Fruit fly (Drosophila melanogaster) whole organism, pupa: ENCODE measurements around the gene scpr-A.

Experiments used
- CG10348 ChIP-seq: fragments of 200-800 bp; sonication (Bioruptor generic); IDR thresholded peaks from 2 replicates; pipeline ENCODE4 v1.3.6; 2022; ENCODE audit warnings: missing biosample characterization, missing genetic modification characterization
- CG12605 ChIP-seq: fragments of 200-800 bp; sonication (Bioruptor generic); IDR thresholded peaks from 2 replicates; pipeline ENCODE4 v1.3.6; 2022; ENCODE audit warnings: missing biosample characterization, missing genetic modification characterization
- CG13204 ChIP-seq: fragments of 200-800 bp; sonication (Bioruptor generic); optimal IDR thresholded peaks from 2 replicates; lab custom pipeline; 2018; ENCODE audit warnings: missing biosample characterization, mild to moderate bottlenecking, missing genetic modification characterization, moderate library complexity
- CG14655 ChIP-seq: fragments of 200-800 bp; sonication (Bioruptor generic); optimal IDR thresholded peaks from 3 replicates; lab custom pipeline; 2017; ENCODE audit warnings: mild to moderate bottlenecking, missing biosample characterization, missing genetic modification reagents, missing genetic modification characterization
- CG15710 ChIP-seq: fragments of 200-800 bp; sonication (Bioruptor generic); optimal IDR thresholded peaks from 2 replicates; lab custom pipeline; 2018; ENCODE audit warnings: missing biosample characterization, mild to moderate bottlenecking, missing genetic modification characterization, moderate library complexity
- CG17806 ChIP-seq: fragments of 200-800 bp; sonication (Bioruptor generic); optimal IDR thresholded peaks from 2 replicates; lab custom pipeline; 2018; ENCODE audit warnings: missing biosample characterization, mild to moderate bottlenecking, missing genetic modification characterization, moderate library complexity
- CG32121 ChIP-seq: fragments of 200-800 bp; sonication (Bioruptor generic); IDR thresholded peaks from 2 replicates; pipeline ENCODE4 v1.3.6; 2022; ENCODE audit warnings: missing biosample characterization, missing genetic modification characterization
- CG34367 ChIP-seq: fragments of 200-800 bp; sonication (Bioruptor generic); optimal IDR thresholded peaks from 2 replicates; lab custom pipeline; 2018; ENCODE audit warnings: missing biosample characterization, mild to moderate bottlenecking, missing genetic modification characterization
- CG4496 ChIP-seq: fragments of 200-800 bp; sonication (Bioruptor generic); IDR thresholded peaks from 3 replicates; pipeline ENCODE4 v1.3.6; 2022; ENCODE audit warnings: missing biosample characterization, missing genetic modification characterization
- CG8159 ChIP-seq: fragments of 200-800 bp; sonication (Bioruptor generic); optimal IDR thresholded peaks from 3 replicates; lab custom pipeline; 2018; ENCODE audit warnings: missing biosample characterization, mild to moderate bottlenecking, missing genetic modification characterization, moderate library complexity
- CG8301 ChIP-seq: fragments of 200-800 bp; sonication (Bioruptor generic); optimal IDR thresholded peaks from 2 replicates; lab custom pipeline; 2018; ENCODE audit warnings: missing biosample characterization, mild to moderate bottlenecking, missing genetic modification characterization
- CG9948 ChIP-seq: fragments of 200-800 bp; sonication (Bioruptor generic); optimal IDR thresholded peaks from 2 replicates; lab custom pipeline; 2018; ENCODE audit warnings: missing biosample characterization, mild to moderate bottlenecking, missing genetic modification characterization, moderate library complexity
- D1 ChIP-seq: fragments of 200-800 bp; sonication (Bioruptor generic); optimal IDR thresholded peaks from 2 replicates; lab custom pipeline; 2018; ENCODE audit warnings: missing biosample characterization, mild to moderate bottlenecking, missing genetic modification characterization, moderate library complexity
- EcR ChIP-seq: fragments of 200-800 bp; sonication (Bioruptor generic); optimal IDR thresholded peaks from 3 replicates; lab custom pipeline; 2019; ENCODE audit warnings: missing biosample characterization, missing genetic modification characterization, mild to moderate bottlenecking, moderate library complexity, missing genetic modification reagents
- Ets98B ChIP-seq: fragments of 200-800 bp; sonication (Bioruptor generic); IDR thresholded peaks from 2 replicates; pipeline ENCODE4 v1.3.6; 2022; ENCODE audit warnings: missing biosample characterization, missing genetic modification characterization
- Pif1A ChIP-seq: fragments of 200-800 bp; sonication (Bioruptor generic); optimal IDR thresholded peaks from 3 replicates; lab custom pipeline; 2016; ENCODE audit warnings: missing biosample characterization, missing genetic modification characterization
- Pif1B ChIP-seq: fragments of 200-800 bp; sonication (Bioruptor generic); optimal IDR thresholded peaks from 3 replicates; lab custom pipeline; 2016; ENCODE audit warnings: missing biosample characterization, missing genetic modification characterization
- Snoo ChIP-seq: fragments of 200-800 bp; sonication (Bioruptor generic); optimal IDR thresholded peaks from 3 replicates; lab custom pipeline; 2017; ENCODE audit warnings: missing biosample characterization, mild to moderate bottlenecking, missing genetic modification characterization, inconsistent platforms
- fd96Ca ChIP-seq: fragments of 200-800 bp; sonication (Bioruptor generic); IDR thresholded peaks from 3 replicates; pipeline ENCODE4 v1.3.6; 2022; ENCODE audit warnings: missing biosample characterization, missing genetic modification characterization
- gl ChIP-seq: fragments of 200-800 bp; sonication (Bioruptor generic); optimal IDR thresholded peaks from 2 replicates; lab custom pipeline; 2018; ENCODE audit warnings: missing biosample characterization, mild to moderate bottlenecking, missing genetic modification characterization
- rn ChIP-seq: fragments of 200-800 bp; sonication (Bioruptor generic); IDR thresholded peaks from 2 replicates; pipeline ENCODE4 v1.3.6; 2022; ENCODE audit warnings: missing biosample characterization, missing genetic modification characterization

scpr-A gene

DNA sequence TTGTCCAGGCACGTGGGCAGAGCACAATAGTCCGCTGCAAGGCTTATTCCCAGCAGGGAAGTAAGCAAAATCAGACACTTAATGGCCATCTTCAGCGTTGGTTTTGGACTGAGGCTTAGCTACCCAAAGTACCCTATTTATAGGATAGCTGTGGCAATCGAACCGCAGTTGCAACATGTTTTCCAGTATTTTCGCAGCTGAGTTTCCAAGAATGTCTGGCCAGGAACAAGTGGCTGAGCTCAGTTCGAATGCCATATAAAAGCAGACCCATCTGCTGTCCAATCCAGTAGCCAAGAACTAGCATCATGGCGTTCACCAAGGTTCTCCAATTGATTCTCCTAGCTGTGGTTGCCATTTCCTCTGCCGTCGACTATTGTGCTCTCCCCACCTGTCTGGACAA is at the start of gene scpr-A, which contains the start of gene scpr-B:
Gene scpr-A, plus strand, starts transcription at position 293 of the 400 bp plus-strand sequence.
Gene scpr-B, minus strand, starts transcription at position 101 of the 400 bp plus-strand sequence.
- TF ChIP-seq fd96Ca (GFP tag; lab: Robert Waterston, UW): no peak
- no peak for TF ChIP-seq CG10348 (GFP tag; lab: Robert Waterston, UW)
- TF ChIP-seq D1 (tag; lab: Kevin White, UChicago): no peak
- no peak for TF ChIP-seq CG8159
- no peak for TF ChIP-seq Ets98B (GFP tag; lab: Robert Waterston, UW)
- TF ChIP-seq Snoo (tag; lab: Kevin White, UChicago): no peak
- no peak for TF ChIP-seq CG9948 (tag; lab: Kevin White, UChicago)
- TF ChIP-seq Pif1B (GFP tag; lab: Kevin White, UChicago): no peak
- no peak for TF ChIP-seq CG15710 (tag; lab: Kevin White, UChicago)
- TF ChIP-seq CG14655 (GFP tag; lab: Kevin White, UChicago): no peak
- no peak for TF ChIP-seq CG4496 (GFP tag; lab: Robert Waterston, UW)
- no peak for TF ChIP-seq CG13204 (GFP tag; lab: Kevin White, UChicago)
- TF ChIP-seq EcR (GFP tag; lab: Kevin White, UChicago): no peak
- no peak for TF ChIP-seq CG32121 (GFP tag; lab: Robert Waterston, UW)
- no peak for TF ChIP-seq CG12605
- TF ChIP-seq gl (tag; lab: Kevin White, UChicago): no peak
- no peak for TF ChIP-seq Pif1A (GFP tag; lab: Kevin White, UChicago)

DNA sequence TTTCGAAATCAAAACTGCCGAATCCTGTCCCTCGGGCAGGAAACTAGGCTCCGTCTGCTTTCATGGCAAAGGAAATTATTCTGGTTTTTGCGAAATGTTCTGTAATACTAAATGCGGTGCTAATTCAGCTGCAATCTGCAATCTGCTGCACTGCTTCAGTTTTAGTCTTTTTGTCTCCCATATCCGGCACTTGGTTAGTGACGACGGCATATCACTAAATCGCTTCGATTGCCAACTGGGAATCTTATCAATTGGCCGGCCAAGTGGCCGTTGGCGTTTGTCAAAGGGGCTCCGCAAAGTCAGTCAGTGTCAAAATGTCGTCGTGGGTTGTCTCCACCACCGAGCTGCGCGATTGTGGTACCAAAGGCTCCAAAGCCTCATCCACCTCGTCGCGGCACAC is 45.2 kb upstream of the scpr-A start, which contains the start of gene CG18577:
Gene CG18577, plus strand, starts transcription at position 301 of the 400 bp plus-strand sequence.
- TF ChIP-seq CG32121 (GFP tag; lab: Robert Waterston, UW) (no peak), CG8159 (no peak), D1 (tag; lab: Kevin White, UChicago) (no peak), CG17806 (no peak)

DNA sequence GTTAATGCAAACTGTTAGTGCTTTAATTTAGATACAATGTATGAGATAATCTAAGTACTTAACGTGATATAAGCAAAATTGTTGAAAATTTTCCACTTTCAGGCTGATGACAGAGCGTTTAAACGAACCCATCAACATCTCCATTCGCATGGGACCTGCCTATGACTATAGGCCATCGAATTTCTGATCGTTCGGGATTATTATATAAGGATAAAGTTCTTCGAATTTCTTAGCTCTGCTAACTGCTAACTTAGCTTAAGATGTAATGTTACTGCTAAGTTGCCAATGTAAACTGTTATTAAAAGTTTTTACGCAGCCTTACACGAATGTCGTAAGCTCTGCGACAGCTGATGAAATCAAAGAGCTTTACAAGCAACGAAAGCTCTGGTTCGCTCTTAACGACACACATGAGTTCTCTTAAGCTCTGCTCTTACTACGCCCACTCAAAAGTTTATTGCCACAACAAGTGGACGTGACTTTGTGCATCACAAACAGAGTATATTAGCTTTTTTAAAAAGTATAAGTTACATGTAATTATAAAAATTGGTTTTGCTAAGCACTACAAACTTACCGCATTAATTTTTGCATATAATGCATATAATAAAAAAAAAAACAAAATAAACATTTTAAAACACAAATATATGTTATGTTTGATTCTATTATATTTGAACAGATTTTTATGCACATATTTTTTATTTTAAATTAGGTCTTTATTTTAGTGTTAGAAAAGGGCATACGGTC is 44.2 kb upstream of the scpr-A start:
- TF ChIP-seq CG34367 (tag; lab: Kevin White, UChicago) (peak; percentile 96), fd96Ca (GFP tag; lab: Robert Waterston, UW) (no peak), CG14655 (GFP tag; lab: Kevin White, UChicago) (peak; percentile 100), CG17806 (peak; percentile 98), CG12605 (peak; percentile 94), CG9948 (tag; lab: Kevin White, UChicago) (peak; percentile 100), CG10348 (GFP tag; lab: Robert Waterston, UW) (peak; percentile 97), CG8159 (peak; percentile 99), Pif1A (GFP tag; lab: Kevin White, UChicago) (peak; percentile 44), Ets98B (GFP tag; lab: Robert Waterston, UW) (peak; percentile 95), CG8301 (tag; lab: Kevin White, UChicago) (peak; percentile 99), rn (peak; percentile 97), EcR (GFP tag; lab: Kevin White, UChicago) (peak; percentile 97), Snoo (tag; lab: Kevin White, UChicago) (peak; percentile 99), CG13204 (GFP tag; lab: Kevin White, UChicago) (peak; percentile 86), CG4496 (GFP tag; lab: Robert Waterston, UW) (peak; percentile 97), CG32121 (GFP tag; lab: Robert Waterston, UW) (peak; percentile 99), Pif1B (GFP tag; lab: Kevin White, UChicago) (peak; percentile 93), gl (tag; lab: Kevin White, UChicago) (peak; percentile 89), CG15710 (tag; lab: Kevin White, UChicago) (peak; percentile 99), D1 (tag; lab: Kevin White, UChicago) (peak; percentile 99)

- TF ChIP-seq fd96Ca (GFP tag; lab: Robert Waterston, UW) (peak; percentile 93), CG32121 (GFP tag; lab: Robert Waterston, UW) (no peak), CG17806 (no peak), CG8301 (tag; lab: Kevin White, UChicago) (no peak), rn (no peak)
Measured at dm6 chr3R:11197389-11197716, 43.6 kb upstream of the scpr-A start, which contains the start of gene cu. cu (plus strand) TSS chr3R:11197592.

DNA sequence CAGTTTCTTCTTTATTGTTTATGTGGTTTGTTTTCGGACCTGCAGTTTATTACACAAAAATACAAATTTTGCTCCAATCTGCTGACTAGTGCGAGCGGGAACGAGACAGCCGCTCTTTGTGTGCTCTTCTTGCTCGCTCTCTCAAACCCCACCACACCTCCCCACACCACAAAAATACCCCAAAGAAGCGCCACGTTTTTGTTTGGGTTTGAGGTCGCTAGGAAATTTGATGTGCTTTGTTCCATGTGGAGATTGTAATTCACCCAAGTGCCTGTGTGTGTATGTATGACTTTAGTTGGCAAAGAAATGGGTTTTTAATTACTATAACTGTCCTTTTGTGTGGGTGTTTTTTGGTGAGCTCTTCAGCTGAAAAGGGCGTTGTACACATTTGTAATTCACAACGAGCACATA is 42.9 kb upstream of the scpr-A start:
- TF ChIP-seq CG12605: 0 out of 2 replicates have a peak, but pooled peaks have one; percentile 35
- no peak for TF ChIP-seq gl (tag; lab: Kevin White, UChicago)
- TF ChIP-seq fd96Ca (GFP tag; lab: Robert Waterston, UW): peak; percentile 47; the same call in 1 of the 3 replicates
- TF ChIP-seq CG32121 (GFP tag; lab: Robert Waterston, UW): 0 out of 2 replicates have a peak, but pooled peaks have one; percentile 14
- TF ChIP-seq CG4496 (GFP tag; lab: Robert Waterston, UW): 0 out of 3 replicates have a peak, but pooled peaks have one; percentile 11
- no peak for TF ChIP-seq Ets98B (GFP tag; lab: Robert Waterston, UW)

DNA sequence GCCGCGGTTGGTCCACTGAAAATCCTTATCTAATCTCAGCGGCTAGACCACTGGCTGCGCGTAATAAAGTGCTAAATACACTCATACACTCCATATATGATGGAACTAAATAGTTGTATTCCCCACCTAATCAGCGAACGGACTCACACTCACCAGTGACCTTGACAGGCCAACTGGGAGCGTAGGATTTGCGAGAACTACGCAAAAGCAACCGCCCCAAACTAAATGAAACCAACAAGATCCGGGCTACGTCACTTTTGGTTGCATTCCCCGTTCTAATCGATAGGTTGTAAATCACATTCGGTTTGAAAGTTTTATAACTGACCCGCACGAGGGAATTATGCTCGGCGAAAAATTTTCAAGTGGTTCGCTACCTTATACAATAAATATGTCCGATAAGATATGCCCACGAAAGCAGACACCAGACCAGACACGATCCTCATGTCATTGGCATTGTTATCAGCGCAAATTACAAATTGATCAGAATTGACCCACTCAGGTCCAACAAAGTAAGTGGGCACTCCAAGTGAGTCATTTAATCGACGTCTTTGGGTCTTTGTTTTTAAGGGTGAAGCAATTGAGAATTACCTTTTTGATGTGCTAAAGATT is 41.7 kb upstream of the scpr-A start:
- TF ChIP-seq CG9948 (tag; lab: Kevin White, UChicago) (no peak), CG10348 (GFP tag; lab: Robert Waterston, UW) (no peak), gl (tag; lab: Kevin White, UChicago) (no peak), CG8159 (no peak), CG15710 (tag; lab: Kevin White, UChicago) (no peak), Pif1A (GFP tag; lab: Kevin White, UChicago) (no peak), Snoo (tag; lab: Kevin White, UChicago) (peak; percentile 29), fd96Ca (GFP tag; lab: Robert Waterston, UW) (no peak)
